Worm (Caenorhabditis elegans) whole organism, L3 larva: Measurements from ENCODE around the gene srj-10.

Experiments used
- mml-1 ChIP-seq: fragments of 150-350 bp; sonication (generic microtip); optimal IDR thresholded peaks from 3 replicates; lab custom pipeline; 2014; ENCODE audit warnings: missing biosample characterization, missing genetic modification characterization
- nfya-1 ChIP-seq: sonication (generic microtip); optimal IDR thresholded peaks from 2 replicates; lab custom pipeline; 2017; ENCODE audit warnings: missing genetic modification characterization, mild to moderate bottlenecking, missing compliant biosample characterization, antibody characterized with exemption, moderate library complexity; ENCODE audit not compliant: insufficient read depth
- nhr-11 ChIP-seq: fragments of 150-350 bp; optimal IDR thresholded peaks from 2 replicates; lab custom pipeline; 2014; ENCODE audit warnings: missing biosample characterization, missing genetic modification characterization
- nhr-43 ChIP-seq: sonication (generic microtip); optimal IDR thresholded peaks from 2 replicates; lab custom pipeline; 2016; ENCODE audit warnings: mild to moderate bottlenecking, missing genetic modification characterization, missing compliant biosample characterization; ENCODE audit not compliant: poor library complexity, severe bottlenecking
- ztf-11 ChIP-seq: fragments of 150-350 bp; optimal IDR thresholded peaks from 2 replicates; lab custom pipeline; 2014; ENCODE audit warnings: missing biosample characterization, missing genetic modification characterization

ce11 chrV:16068938-16069337 lies 4.8 kb downstream of the srj-10 start, which contains the start of gene cyp-35D1:
- TF ChIP-seq ztf-11 (no peak), mml-1 (tag; lab: Kevin White, UChicago) (no peak), nfya-1 (tag; lab: Kevin White, UChicago) (no peak), nhr-43 (tag; lab: Kevin White, UChicago) (no peak), nhr-11 (no peak)
